Worm (Caenorhabditis elegans): Measurements from ENCODE around the gene Y54F10BM.23.

The Y54F10BM.23 gene

DNA sequence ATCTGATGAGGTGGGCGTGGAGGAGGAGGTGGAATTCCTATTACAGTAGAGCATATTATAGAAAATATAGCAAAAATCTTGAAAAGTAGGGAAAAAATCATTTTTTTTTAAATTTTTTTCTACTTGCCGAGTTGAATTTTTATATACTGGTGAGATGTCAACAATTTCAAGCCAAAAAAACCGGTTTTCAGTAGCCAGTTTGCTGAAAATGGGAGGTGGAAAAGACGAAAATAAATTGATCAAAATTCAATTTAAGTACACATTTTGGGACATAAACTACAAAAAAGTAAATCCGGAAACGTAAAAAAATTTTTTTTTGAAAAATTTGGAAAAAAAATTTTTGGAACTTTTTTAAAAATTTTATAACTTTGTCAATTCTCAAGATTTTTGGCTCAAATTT, at the start of gene Y54F10BM.23:
Gene Y54F10BM.23 (minus strand): TSS at position 101 of the 400 bp plus-strand sequence.
- TF ChIP-seq him-1 (tag; optimal IDR thresholded peaks at IDR 0.05) (no peak), W03F9.2 (tag; optimal IDR thresholded peaks at IDR 0.05) (no peak), dao-5 (tag; optimal IDR thresholded peaks at IDR 0.05) (no peak)

DNA sequence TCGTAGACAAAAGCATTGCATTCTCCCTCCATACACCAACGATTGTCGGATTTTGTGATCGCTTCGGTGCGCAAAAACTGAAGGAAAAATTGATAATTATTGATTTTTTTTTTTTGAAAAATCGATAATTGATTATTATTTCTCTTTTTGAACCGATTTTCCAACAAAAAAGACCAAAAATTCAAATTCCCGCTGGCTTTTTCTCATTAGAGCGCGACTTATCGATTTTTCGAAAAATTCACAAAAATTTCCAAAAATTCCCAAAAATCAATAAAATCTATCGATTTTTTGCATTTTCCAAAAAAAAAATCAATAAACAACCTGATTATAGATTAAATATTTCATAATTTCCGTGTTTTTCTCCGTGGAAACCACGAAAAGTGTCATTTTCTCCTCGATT, 49.3 kb upstream of the Y54F10BM.23 start:
- TF ChIP-seq him-1 (tag; optimal IDR thresholded peaks at IDR 0.05): no peak
- TF ChIP-seq dao-5 (tag; optimal IDR thresholded peaks at IDR 0.05): no peak
- no peak for TF ChIP-seq W03F9.2 (tag; optimal IDR thresholded peaks at IDR 0.05)

DNA sequence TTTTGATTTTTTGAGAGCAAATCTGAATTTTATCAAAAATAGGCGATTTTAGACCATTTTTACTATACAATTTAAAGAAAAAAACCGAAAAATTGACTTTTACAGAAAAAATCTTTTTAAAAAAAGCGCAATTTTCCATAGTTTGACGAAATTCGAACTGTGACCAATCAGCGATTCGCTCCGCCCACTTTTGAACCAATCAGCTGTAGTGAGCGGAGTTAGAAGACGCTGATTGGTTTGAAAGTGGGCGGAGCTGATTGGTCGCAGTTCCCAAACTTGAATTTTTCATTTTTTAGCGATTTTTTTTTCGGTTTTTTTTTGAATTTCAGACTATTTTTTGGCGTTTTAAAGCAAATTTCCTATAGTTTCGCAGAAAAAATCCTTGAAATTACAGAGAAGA, 45.3 kb upstream of the Y54F10BM.23 start:
- TF ChIP-seq W03F9.2 (tag; optimal IDR thresholded peaks at IDR 0.05): no peak

DNA sequence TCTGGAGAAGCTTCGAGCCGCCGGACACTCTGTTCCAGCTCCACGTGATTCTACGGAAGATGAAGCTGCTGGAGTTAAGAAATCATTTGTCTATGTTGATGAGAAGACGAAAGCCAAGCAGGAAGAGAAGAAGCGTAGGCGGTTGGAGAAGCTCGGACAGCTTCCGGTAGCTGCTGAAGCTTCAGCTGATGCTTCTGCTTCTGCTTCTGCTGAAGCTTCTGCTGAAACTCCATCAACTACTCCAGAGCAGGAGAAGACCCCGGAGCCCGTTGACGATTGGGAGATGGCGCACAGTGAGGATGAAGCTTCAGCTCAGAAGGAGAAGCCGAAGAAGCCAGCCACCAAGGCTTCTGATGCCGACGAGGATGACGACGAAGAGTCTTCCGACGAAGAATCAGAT, 37.1 kb upstream of the Y54F10BM.23 start:
- no peak for TF ChIP-seq W03F9.2 (tag; optimal IDR thresholded peaks at IDR 0.05)
- no peak for TF ChIP-seq dao-5 (tag; optimal IDR thresholded peaks at IDR 0.05)
- no peak for TF ChIP-seq him-1 (tag; optimal IDR thresholded peaks at IDR 0.05)

DNA sequence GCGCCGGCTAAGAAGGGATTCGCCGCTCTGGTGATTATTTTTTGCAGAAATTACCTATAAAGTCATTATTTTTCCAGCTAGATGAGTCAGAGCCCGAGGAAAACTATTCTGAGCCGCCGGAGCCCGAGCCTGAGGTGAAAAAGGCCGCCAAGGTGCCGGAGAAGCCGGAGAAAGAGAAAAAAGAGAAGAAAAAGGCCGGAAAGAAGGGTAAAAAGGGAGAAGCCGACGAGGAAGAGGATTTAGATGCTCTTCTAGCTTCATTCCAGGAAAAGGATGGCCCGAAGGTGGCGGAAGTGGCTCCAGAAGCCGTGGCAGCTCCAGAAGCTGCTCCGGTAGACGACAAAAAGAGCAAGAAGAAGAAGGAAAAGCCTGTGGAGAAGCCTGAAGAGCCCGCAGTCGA, 35.3 kb upstream of the Y54F10BM.23 start:
- no peak for TF ChIP-seq dao-5 (tag; optimal IDR thresholded peaks at IDR 0.05)
- TF ChIP-seq W03F9.2 (tag; optimal IDR thresholded peaks at IDR 0.05): no peak
- TF ChIP-seq him-1 (tag; optimal IDR thresholded peaks at IDR 0.05): no peak

DNA sequence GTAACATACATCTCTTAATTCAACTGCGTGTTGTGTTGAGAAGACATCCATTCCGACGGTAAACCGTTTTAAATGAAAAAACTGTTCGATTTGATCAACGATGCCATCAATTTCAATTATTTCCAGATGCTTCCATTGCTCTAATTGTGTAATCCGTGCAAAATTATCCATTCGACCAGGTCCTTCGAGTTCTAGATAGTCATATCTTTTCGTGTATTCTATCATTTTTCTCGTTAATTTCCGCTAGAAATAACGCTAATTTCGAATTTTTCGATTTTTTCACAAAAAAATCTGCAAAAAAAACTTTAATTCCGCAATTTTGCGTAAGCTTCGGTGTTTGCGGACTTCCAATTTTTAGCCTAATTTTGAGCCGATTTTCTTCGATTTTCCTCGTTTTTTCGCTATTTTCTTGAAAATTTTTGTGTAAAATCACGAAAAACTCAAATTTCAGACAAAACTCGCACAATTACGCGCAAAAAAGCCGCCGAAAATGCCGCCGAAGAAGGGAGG, 34.7 kb upstream of the Y54F10BM.23 start, which contains the start of the genes fbxa-66 and iffb-1:
Gene fbxa-66 (minus strand): TSS at position 51 of the 510 bp plus-strand sequence.
Gene iffb-1 (plus strand): TSS at position 452 of the 510 bp plus-strand sequence.
- no peak for TF ChIP-seq dao-5 (tag; optimal IDR thresholded peaks at IDR 0.05)
- TF ChIP-seq him-1 (tag; optimal IDR thresholded peaks at IDR 0.05): no peak
- no peak for TF ChIP-seq W03F9.2 (tag; optimal IDR thresholded peaks at IDR 0.05)

DNA sequence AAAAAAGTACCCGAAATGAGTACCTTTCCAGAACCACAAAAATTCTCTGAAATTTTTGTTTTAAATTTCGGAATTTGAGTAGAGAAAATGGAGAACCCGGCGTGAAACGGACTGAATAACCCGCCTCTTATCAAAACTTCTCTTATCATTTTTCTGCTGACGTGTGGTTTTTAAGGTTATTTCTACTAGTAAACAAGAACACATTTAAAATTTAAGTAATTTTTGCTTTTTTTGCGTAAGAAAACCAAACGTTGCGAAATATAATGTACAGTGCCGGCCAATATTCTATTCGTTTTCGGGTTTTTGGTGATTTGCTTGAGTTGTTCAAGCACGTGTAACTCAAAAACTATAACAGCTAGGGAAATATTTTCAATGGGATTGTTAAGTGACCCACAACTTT, 31.6 kb upstream of the Y54F10BM.23 start:
- TF ChIP-seq him-1 (tag; optimal IDR thresholded peaks at IDR 0.05) (no peak), dao-5 (tag; optimal IDR thresholded peaks at IDR 0.05) (no peak), W03F9.2 (tag; optimal IDR thresholded peaks at IDR 0.05) (no peak)

DNA sequence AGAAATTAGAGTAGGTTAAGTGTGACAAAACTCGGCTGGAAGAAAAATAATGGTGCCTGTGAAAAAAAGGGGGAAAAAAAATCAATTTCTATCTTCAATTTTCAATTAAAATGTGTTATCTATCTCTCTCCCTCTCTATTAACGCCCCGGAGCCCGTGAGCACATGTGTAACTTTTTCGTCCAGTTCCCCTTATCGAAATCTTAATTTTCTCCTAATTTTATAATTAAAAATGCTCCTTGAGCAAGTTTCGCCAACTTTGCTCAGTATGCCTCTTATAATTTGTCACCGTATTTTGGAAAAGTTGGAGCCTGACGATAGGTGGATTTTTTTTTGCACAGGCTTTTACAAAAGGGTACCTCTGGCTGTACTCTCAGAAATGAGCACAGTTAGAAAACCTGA, 28.7 kb upstream of the Y54F10BM.23 start, which contains the start of the genes fbxa-1 and Y54F10BM.20:
Gene fbxa-1 (minus strand): TSS at position 101 of the 400 bp plus-strand sequence.
Gene Y54F10BM.20 (plus strand): TSS at position 231 of the 400 bp plus-strand sequence.
- TF ChIP-seq him-1 (tag; optimal IDR thresholded peaks at IDR 0.05): no peak
- TF ChIP-seq dao-5 (tag; optimal IDR thresholded peaks at IDR 0.05): no peak
- TF ChIP-seq W03F9.2 (tag; optimal IDR thresholded peaks at IDR 0.05): no peak

DNA sequence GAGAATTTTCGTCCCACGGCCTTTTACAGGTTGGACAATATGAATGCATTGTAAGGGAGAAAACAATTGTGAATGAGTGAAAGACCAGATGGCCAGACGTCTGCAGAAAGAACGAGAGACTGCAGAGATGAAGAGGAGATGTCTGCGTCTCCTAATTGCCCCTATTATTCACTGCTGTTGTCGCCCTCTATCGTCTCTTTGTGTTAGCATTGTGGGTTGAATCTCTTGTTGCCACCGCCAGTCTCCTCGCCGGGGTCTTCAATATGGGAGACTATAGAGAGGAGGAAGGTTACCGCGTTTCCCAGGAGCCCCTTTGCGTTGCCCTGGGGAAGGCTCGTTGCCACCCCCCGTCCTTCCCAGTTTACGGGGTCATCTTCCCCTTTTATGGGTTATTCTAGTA, 25.5 kb upstream of the Y54F10BM.23 start, which contains the start of gene Y54F10BM.9:
Gene Y54F10BM.9 (minus strand): TSS at position 61 of the 400 bp plus-strand sequence.
- TF ChIP-seq him-1 (tag; optimal IDR thresholded peaks at IDR 0.05) (no peak), W03F9.2 (tag; optimal IDR thresholded peaks at IDR 0.05) (no peak), dao-5 (tag; optimal IDR thresholded peaks at IDR 0.05) (no peak)

DNA sequence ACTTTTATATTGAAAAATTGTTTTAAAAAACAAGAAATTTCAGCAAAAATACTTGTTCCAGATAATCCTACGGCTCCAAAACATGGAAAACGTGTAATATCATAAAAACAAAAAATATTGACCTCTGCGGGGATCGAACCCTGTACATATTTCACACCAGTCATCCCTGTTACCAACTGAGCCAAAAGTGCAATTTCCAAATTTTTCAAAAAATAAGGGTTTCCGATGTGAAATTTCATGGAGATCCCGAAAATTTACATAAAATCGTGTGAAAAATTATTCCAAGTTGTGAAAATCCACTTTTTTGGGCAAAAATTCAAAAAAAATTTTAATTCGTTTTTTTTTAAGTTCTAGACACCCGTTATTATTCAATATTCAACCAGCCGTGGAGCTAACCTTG, 24.8 kb upstream of the Y54F10BM.23 start:
- TF ChIP-seq him-1 (tag; optimal IDR thresholded peaks at IDR 0.05): no peak
- TF ChIP-seq W03F9.2 (tag; optimal IDR thresholded peaks at IDR 0.05): no peak
- TF ChIP-seq dao-5 (tag; optimal IDR thresholded peaks at IDR 0.05): no peak

DNA sequence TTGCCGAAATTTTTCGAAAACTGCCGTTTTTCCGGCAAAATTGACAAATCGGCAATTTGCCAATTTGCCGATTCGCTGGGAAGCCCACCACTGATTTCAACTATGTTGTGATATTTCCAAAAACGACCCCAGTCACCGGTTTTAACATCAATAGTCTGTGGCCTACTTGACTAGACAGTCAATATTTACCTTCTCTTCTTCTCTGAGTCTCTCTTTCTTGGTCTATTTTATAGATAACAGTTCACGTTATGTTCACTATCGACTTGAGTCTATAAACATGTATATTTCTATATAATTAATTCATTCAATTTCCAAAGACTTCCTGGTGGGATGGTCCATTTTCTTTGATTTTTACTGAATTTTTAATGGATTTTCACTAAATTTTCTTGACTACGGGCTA, 15.4 kb upstream of the Y54F10BM.23 start:
- TF ChIP-seq W03F9.2 (tag; optimal IDR thresholded peaks at IDR 0.05) (no peak), him-1 (tag; optimal IDR thresholded peaks at IDR 0.05) (no peak), dao-5 (tag; optimal IDR thresholded peaks at IDR 0.05) (no peak)

DNA sequence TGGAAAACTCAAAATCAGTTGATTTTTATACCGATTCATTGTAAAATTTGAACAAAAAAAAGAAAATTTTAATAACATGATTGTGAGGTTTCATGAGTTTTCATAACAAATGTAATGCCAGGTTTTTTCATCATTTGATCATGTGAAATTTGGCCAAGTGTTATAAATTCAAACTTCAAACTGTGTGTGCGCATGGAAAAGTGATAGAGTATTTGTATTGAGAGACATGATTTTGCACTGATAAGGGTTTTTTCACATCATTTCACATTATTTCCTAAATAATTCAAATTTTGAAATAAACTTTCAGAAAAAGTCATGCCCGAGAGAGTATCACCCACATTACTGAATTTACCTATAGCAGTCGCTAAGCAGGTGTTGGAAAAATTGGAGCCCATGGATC, 11.8 kb upstream of the Y54F10BM.23 start, which contains the start of gene fbxa-219:
Gene fbxa-219 (plus strand): TSS at position 277 of the 400 bp plus-strand sequence.
- no peak for TF ChIP-seq dao-5 (tag; optimal IDR thresholded peaks at IDR 0.05)

DNA sequence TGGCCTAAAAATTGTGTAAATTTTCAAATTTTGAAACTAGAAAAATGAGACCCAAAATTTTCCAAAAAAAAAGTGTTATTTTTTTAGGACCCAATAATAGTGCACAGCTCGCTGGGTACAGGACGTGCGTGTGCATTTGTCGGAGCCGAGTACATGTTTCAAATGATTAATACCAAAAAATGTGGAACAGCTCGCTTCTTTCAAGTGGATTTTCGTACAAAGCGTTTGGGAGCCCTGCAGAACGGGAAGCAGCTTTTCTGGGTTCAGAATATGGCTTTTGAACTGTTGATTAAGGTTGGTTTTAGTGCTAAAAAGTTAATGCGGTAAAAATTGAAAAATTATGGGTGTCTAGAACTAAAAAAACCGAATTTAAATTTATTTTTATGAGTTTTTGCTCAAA, 8.9 kb upstream of the Y54F10BM.23 start:
- TF ChIP-seq W03F9.2 (tag; optimal IDR thresholded peaks at IDR 0.05) (no peak), him-1 (tag; optimal IDR thresholded peaks at IDR 0.05) (no peak)

DNA sequence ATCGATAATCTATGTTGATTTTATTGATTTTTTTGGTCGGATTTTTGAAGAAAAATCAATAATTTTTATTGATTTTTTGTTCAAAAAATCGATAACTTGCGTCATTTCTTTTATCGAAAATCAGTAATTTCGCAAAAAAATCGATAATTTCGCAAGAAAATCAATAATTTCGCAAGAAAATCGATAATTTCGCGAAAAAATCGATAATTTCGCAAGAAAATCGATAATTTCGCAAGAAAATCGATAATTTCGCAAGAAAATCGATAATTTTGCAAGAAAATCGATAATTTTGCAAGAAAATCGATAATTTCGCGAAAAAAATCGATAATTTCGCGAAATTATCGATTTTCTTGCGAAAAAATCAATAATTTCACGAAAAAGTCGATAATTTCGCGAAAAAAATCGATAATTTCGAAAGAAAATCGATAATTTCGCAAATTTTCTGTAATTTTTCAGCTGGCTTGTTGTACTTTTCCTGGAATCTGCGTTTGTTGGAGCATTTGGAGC, 4.0 kb upstream of the Y54F10BM.23 start:
- TF ChIP-seq W03F9.2 (tag; optimal IDR thresholded peaks at IDR 0.05) (no peak), him-1 (tag; optimal IDR thresholded peaks at IDR 0.05) (no peak), dao-5 (tag; optimal IDR thresholded peaks at IDR 0.05) (no peak)
